Fruit fly (Drosophila melanogaster): Measurements from ENCODE around the gene HGTX.

The HGTX gene

dm6 chr3L:14549215-14549614, 50.1 kb downstream of the HGTX start (continued):
- TF ChIP-seq CG12236 (GFP tag; optimal IDR thresholded peaks at IDR 0.05) = no peak
- TF ChIP-seq Nf-YC (tag; optimal IDR thresholded peaks at IDR 0.05) = no peak
- TF ChIP-seq dimm (GFP tag; IDR thresholded peaks at IDR 0.05) = no peak
- TF ChIP-seq CG7928 (GFP tag; optimal IDR thresholded peaks at IDR 0.05) = no peak
- no peak for TF ChIP-seq abd-A (tag; optimal IDR thresholded peaks at IDR 0.05)
- no peak for TF ChIP-seq cato (GFP tag; optimal IDR thresholded peaks at IDR 0.05; ENCODE audit: borderline replicate concordance)
- TF ChIP-seq CG33213 (GFP tag; optimal IDR thresholded peaks at IDR 0.05) = no peak
- TF ChIP-seq Dek (tag; optimal IDR thresholded peaks at IDR 0.05) = no peak
- no peak for TF ChIP-seq pros (GFP tag; optimal IDR thresholded peaks at IDR 0.05)
- TF ChIP-seq ap (GFP tag; IDR thresholded peaks at IDR 0.05) = no peak
- TF ChIP-seq chinmo (GFP tag; IDR thresholded peaks at IDR 0.05; ENCODE audit: partially characterized antibody) = no peak
- TF ChIP-seq CG6254 (GFP tag; optimal IDR thresholded peaks at IDR 0.05) = no peak
- no peak for TF ChIP-seq Doc2 (GFP tag; IDR thresholded peaks at IDR 0.05)
- no peak for TF ChIP-seq chn (GFP tag; optimal IDR thresholded peaks at IDR 0.05)
- no peak for TF ChIP-seq amos (GFP tag; IDR thresholded peaks at IDR 0.05; ENCODE audit: partially characterized antibody)
- no peak for TF ChIP-seq hb (GFP tag; IDR thresholded peaks at IDR 0.05; ENCODE audit: partially characterized antibody)
- no peak for TF ChIP-seq ind (GFP tag; optimal IDR thresholded peaks at IDR 0.05)
- TF ChIP-seq gt (GFP tag; IDR thresholded peaks at IDR 0.05) = no peak
- no peak for TF ChIP-seq CG31388 (GFP tag; optimal IDR thresholded peaks at IDR 0.05)
- TF ChIP-seq Side (GFP tag; optimal IDR thresholded peaks at IDR 0.05) = no peak
- TF ChIP-seq Fer1 (GFP tag; optimal IDR thresholded peaks at IDR 0.05) = peak; percentile 51
- no peak for TF ChIP-seq CG4820 (GFP tag; optimal IDR thresholded peaks at IDR 0.05)
- TF ChIP-seq Mad (GFP tag; optimal IDR thresholded peaks at IDR 0.05) = no peak
- 0 out of 3 replicates have a peak, but pooled peaks have one; percentile 16 for TF ChIP-seq CG11695 (GFP tag; IDR thresholded peaks at IDR 0.05)
- TF ChIP-seq CG18619 (GFP tag; optimal IDR thresholded peaks at IDR 0.05) = no peak
- no peak for TF ChIP-seq CG9817 (tag; optimal IDR thresholded peaks at IDR 0.05)
- no peak for TF ChIP-seq CG8359 (GFP tag; optimal IDR thresholded peaks at IDR 0.05; ENCODE audit: borderline replicate concordance)
- TF ChIP-seq Six4 (GFP tag; optimal IDR thresholded peaks at IDR 0.05) = no peak
- no peak for TF ChIP-seq CG17829 (tag; optimal IDR thresholded peaks at IDR 0.05)
- no peak for TF ChIP-seq cad (GFP tag; optimal IDR thresholded peaks at IDR 0.05)
- no peak for TF ChIP-seq CG9797 (GFP tag; optimal IDR thresholded peaks at IDR 0.05)
- TF ChIP-seq eve (GFP tag; optimal IDR thresholded peaks at IDR 0.05) = no peak
- no peak for TF ChIP-seq Taf1 (GFP tag; IDR thresholded peaks at IDR 0.05)
- TF ChIP-seq Sox100B (GFP tag; optimal IDR thresholded peaks at IDR 0.05) = peak; percentile 1
- no peak for TF ChIP-seq so (GFP tag; IDR thresholded peaks at IDR 0.05)
- no peak for TF ChIP-seq ash1 (GFP tag; optimal IDR thresholded peaks at IDR 0.05)
- no peak for TF ChIP-seq Dad (GFP tag; optimal IDR thresholded peaks at IDR 0.05)
- TF ChIP-seq CG7987 (GFP tag; optimal IDR thresholded peaks at IDR 0.05) = no peak
- TF ChIP-seq zen2 (GFP tag; IDR thresholded peaks at IDR 0.05; ENCODE audit: partially characterized antibody) = no peak
- TF ChIP-seq lola (GFP tag; optimal IDR thresholded peaks at IDR 0.05) = no peak
- no peak for TF ChIP-seq Fer2 (tag; optimal IDR thresholded peaks at IDR 0.05)
- no peak for TF ChIP-seq Antp (GFP tag; optimal IDR thresholded peaks at IDR 0.05)
- no peak for TF ChIP-seq nmo (GFP tag; optimal IDR thresholded peaks at IDR 0.05)
- TF ChIP-seq CG14050 (GFP tag; IDR thresholded peaks at IDR 0.05) = no peak
- TF ChIP-seq HLHmδ (GFP tag; optimal IDR thresholded peaks at IDR 0.05) = no peak
- no peak for TF ChIP-seq CG3281 (GFP tag; optimal IDR thresholded peaks at IDR 0.05)
- no peak for TF ChIP-seq Hr3 (GFP tag; optimal IDR thresholded peaks at IDR 0.05)
- peak; percentile 22; the same call in 1 of the 3 replicates for TF ChIP-seq Dbx (GFP tag; IDR thresholded peaks at IDR 0.05)
- no peak for TF ChIP-seq D19B (GFP tag; optimal IDR thresholded peaks at IDR 0.05)
- peak; percentile 55 for TF ChIP-seq HHEX (GFP tag; optimal IDR thresholded peaks at IDR 0.05)
- no peak for TF ChIP-seq phol (tag; optimal IDR thresholded peaks at IDR 0.05)
